Fruit fly (Drosophila melanogaster) whole organism, embryonic: ENCODE measurements around the gene CG15539.

Experiments
- Awh ChIP-seq: fragments of 200-800 bp; sonication (Bioruptor generic); IDR thresholded peaks from 2 replicates; pipeline ENCODE4, ENCODE4 v1.3.6; 2022; ENCODE audit warnings: missing biosample characterization, missing genetic modification characterization
- B-H2 ChIP-seq: fragments of 200-800 bp; sonication (Bioruptor generic); optimal IDR thresholded peaks from 2 replicates; lab custom pipeline; 2018; ENCODE audit warnings: missing biosample characterization, mild to moderate bottlenecking, missing genetic modification characterization
- CG10543 ChIP-seq: fragments of 200-800 bp; sonication (Bioruptor generic); optimal IDR thresholded peaks from 3 replicates; lab custom pipeline; 2017; ENCODE audit warnings: missing biosample characterization, mild to moderate bottlenecking, missing genetic modification characterization, moderate library complexity
- CG1529 ChIP-seq: fragments of 200-800 bp; sonication (Bioruptor generic); optimal IDR thresholded peaks from 3 replicates; lab custom pipeline; 2018; ENCODE audit warnings: missing biosample characterization, missing genetic modification characterization
- CG17328 ChIP-seq: fragments of 200-800 bp; sonication (Bioruptor generic); IDR thresholded peaks from 2 replicates; pipeline ENCODE4 v1.3.6; 2022; ENCODE audit warnings: missing biosample characterization, missing genetic modification characterization
- CG18011 ChIP-seq: fragments of 200-800 bp; sonication (Bioruptor generic); optimal IDR thresholded peaks from 2 replicates; lab custom pipeline; 2017; ENCODE audit warnings: missing biosample characterization, missing genetic modification characterization, mild to moderate bottlenecking, moderate library complexity, missing genotype
- CG18599 ChIP-seq: fragments of 200-800 bp; sonication (Bioruptor generic); optimal IDR thresholded peaks from 3 replicates; lab custom pipeline; 2017; ENCODE audit warnings: missing biosample characterization, missing genetic modification characterization, mild to moderate bottlenecking, moderate library complexity, missing genetic modification reagents
- CG32767 ChIP-seq: fragments of 200-800 bp; sonication (Bioruptor generic); IDR thresholded peaks from 2 replicates; pipeline ENCODE4 v1.3.6; 2022; ENCODE audit warnings: missing biosample characterization, missing genetic modification characterization
- CG3281 ChIP-seq: fragments of 200-800 bp; sonication (Bioruptor generic); optimal IDR thresholded peaks from 3 replicates; lab custom pipeline; 2017; ENCODE audit warnings: missing biosample characterization, mild to moderate bottlenecking, missing genetic modification characterization
- CG4328 ChIP-seq: fragments of 200-800 bp; sonication (Bioruptor generic); optimal IDR thresholded peaks from 3 replicates; lab custom pipeline; 2017; ENCODE audit warnings: missing biosample characterization, missing genetic modification reagents, missing genetic modification characterization
- CG4424 ChIP-seq: fragments of 200-800 bp; sonication (Bioruptor generic); optimal IDR thresholded peaks from 3 replicates; lab custom pipeline; 2016; ENCODE audit warnings: missing biosample characterization, missing genetic modification characterization
- CG6272 ChIP-seq: fragments of 200-800 bp; sonication (Bioruptor generic); IDR thresholded peaks from 2 replicates; pipeline ENCODE4 v1.3.6; 2022; ENCODE audit warnings: missing biosample characterization, missing genetic modification characterization
- CG6791 ChIP-seq: fragments of 200-800 bp; sonication (Bioruptor generic); IDR thresholded peaks from 3 replicates; pipeline ENCODE4 v1.3.6; 2022; ENCODE audit warnings: missing biosample characterization, missing genetic modification characterization; ENCODE audit not compliant: partially characterized antibody
- CG7556 ChIP-seq: fragments of 200-800 bp; sonication (Bioruptor generic); optimal IDR thresholded peaks from 2 replicates; lab custom pipeline; 2017; ENCODE audit warnings: missing biosample characterization, mild to moderate bottlenecking, missing genetic modification characterization
- CG7745 ChIP-seq: fragments of 200-800 bp; sonication (Bioruptor generic); optimal IDR thresholded peaks from 2 replicates; lab custom pipeline; 2018; ENCODE audit warnings: missing biosample characterization, mild to moderate bottlenecking, missing genetic modification characterization, moderate library complexity
- CG7839 ChIP-seq: fragments of 200-800 bp; sonication (Bioruptor generic); optimal IDR thresholded peaks from 3 replicates; lab custom pipeline; 2018; ENCODE audit warnings: missing biosample characterization, mild to moderate bottlenecking, missing genetic modification characterization, moderate library complexity
- CG7987 ChIP-seq: fragments of 200-800 bp; sonication (Bioruptor generic); optimal IDR thresholded peaks from 2 replicates; lab custom pipeline; 2018; ENCODE audit warnings: missing biosample characterization, mild to moderate bottlenecking, missing genetic modification characterization, moderate library complexity
- CG8765 ChIP-seq: fragments of 200-800 bp; sonication (Bioruptor generic); IDR thresholded peaks from 2 replicates; pipeline ENCODE4 v1.3.6; 2022; ENCODE audit warnings: missing biosample characterization, missing genetic modification characterization
- CG9932 ChIP-seq: fragments of 200-800 bp; sonication (Bioruptor generic); IDR thresholded peaks from 2 replicates; pipeline ENCODE4 v1.3.6; 2022; ENCODE audit warnings: missing biosample characterization, missing genetic modification characterization
- CrebB ChIP-seq: fragments of 200-800 bp; sonication (Bioruptor generic); optimal IDR thresholded peaks from 3 replicates; lab custom pipeline; 2018; ENCODE audit warnings: missing biosample characterization, mild to moderate bottlenecking, missing genetic modification characterization
- Dref ChIP-seq: fragments of 200-800 bp; sonication (Bioruptor generic); IDR thresholded peaks from 2 replicates; pipeline ENCODE4 v1.3.6; 2022; ENCODE audit warnings: missing biosample characterization, missing genetic modification characterization
- Ets65A ChIP-seq: fragments of 200-800 bp; sonication (Bioruptor generic); peaks from one replicate; lab custom pipeline; 2016; ENCODE audit warnings: missing biosample characterization, missing genetic modification characterization
- HLHmδ ChIP-seq: fragments of 200-800 bp; sonication (Bioruptor generic); optimal IDR thresholded peaks from 2 replicates; lab custom pipeline; 2018; ENCODE audit warnings: missing biosample characterization, mild to moderate bottlenecking, missing genetic modification characterization, moderate library complexity
- Hand ChIP-seq: fragments of 200-800 bp; sonication (Bioruptor generic); optimal IDR thresholded peaks from 2 replicates; lab custom pipeline; 2017; ENCODE audit warnings: mild to moderate bottlenecking, missing biosample characterization, missing genetic modification reagents, missing genetic modification characterization
- Med ChIP-seq: fragments of 200-800 bp; sonication (Bioruptor generic); peaks from one replicate; lab custom pipeline; 2016; ENCODE audit warnings: missing biosample characterization, missing genetic modification characterization, mild to moderate bottlenecking, inconsistent platforms, moderate library complexity
- Myb ChIP-seq: fragments of 200-800 bp; sonication (Bioruptor generic); optimal IDR thresholded peaks from 2 replicates; lab custom pipeline; 2016; ENCODE audit warnings: missing biosample characterization, missing genetic modification characterization
- Optix ChIP-seq: fragments of 200-800 bp; sonication (Bioruptor generic); IDR thresholded peaks from 3 replicates; pipeline ENCODE4 v1.3.6; 2022; ENCODE audit warnings: missing biosample characterization, missing genetic modification characterization
- Rx ChIP-seq: fragments of 200-800 bp; sonication (Bioruptor generic); IDR thresholded peaks from 2 replicates; pipeline ENCODE4 v1.3.6; 2022; ENCODE audit warnings: missing biosample characterization, missing genetic modification characterization
- Sox102F ChIP-seq: fragments of 200-800 bp; sonication (Bioruptor generic); optimal IDR thresholded peaks from 2 replicates; lab custom pipeline; 2018; ENCODE audit warnings: missing biosample characterization, mild to moderate bottlenecking, missing genetic modification characterization, moderate library complexity
- Ssrp ChIP-seq: fragments of 200-800 bp; sonication (Bioruptor generic); optimal IDR thresholded peaks from 2 replicates; lab custom pipeline; 2018; ENCODE audit warnings: missing biosample characterization, mild to moderate bottlenecking, missing genetic modification characterization, moderate library complexity
- Stat92E ChIP-seq, 3 experiments: fragments of >200 bp in 2 of 3; fragments of 200-800 bp in 1 of 3; sonication (Bioruptor generic) in 1 of 3; optimal IDR thresholded peaks; 2 replicates each; lab custom pipeline; 2017 to 2019; ENCODE audit warnings: missing biosample characterization in 3 of 3, missing genetic modification characterization in 3 of 3, mild to moderate bottlenecking in 1 of 3, moderate library complexity in 1 of 3
- Xbp1 ChIP-seq: fragments of 200-800 bp; sonication (Bioruptor generic); optimal IDR thresholded peaks from 3 replicates; lab custom pipeline; 2016; ENCODE audit warnings: missing biosample characterization, mild to moderate bottlenecking, missing genetic modification characterization
- dan ChIP-seq: fragments of 200-800 bp; sonication (Bioruptor generic); IDR thresholded peaks from 2 replicates; pipeline ENCODE4 v1.3.6; 2022; ENCODE audit warnings: missing biosample characterization, missing genetic modification characterization
- esg ChIP-seq: fragments of 200-800 bp; sonication (Bioruptor generic); conservative IDR thresholded peaks from 2 replicates; pipeline ENCODE4 v1.3.6; 2022; ENCODE audit warnings: missing biosample characterization, missing genetic modification characterization
- jigr1 ChIP-seq: fragments of 200-800 bp; sonication (Bioruptor generic); IDR thresholded peaks from 3 replicates; pipeline ENCODE4 v1.3.6; 2022; ENCODE audit warnings: missing biosample characterization, missing genetic modification characterization
- kni ChIP-seq: fragments of 200-800 bp; sonication (Bioruptor generic); optimal IDR thresholded peaks from 3 replicates; lab custom pipeline; 2017; ENCODE audit warnings: mild to moderate bottlenecking, missing biosample characterization, missing genetic modification reagents, missing genetic modification characterization
- pan ChIP-seq, 4 experiments: fragments of >200 bp in 3 of 4; fragments of 200-800 bp in 1 of 4; sonication (Bioruptor generic) in 1 of 4; optimal IDR thresholded peaks in 3 of 4; IDR thresholded peaks in 1 of 4; 2 replicates each; pipeline versions ENCODE4 v1.3.6 to Lab custom; 2017 to 2022; ENCODE audit warnings: missing biosample characterization in 2 of 4, missing genetic modification characterization in 2 of 4, mixed read lengths in 1 of 4
- peb ChIP-seq: fragments of 200-800 bp; sonication (Bioruptor generic); IDR thresholded peaks from 2 replicates; pipeline ENCODE4 v1.3.6; 2022; ENCODE audit warnings: missing biosample characterization, missing genetic modification characterization
- pfk ChIP-seq: fragments of 200-800 bp; sonication (Bioruptor generic); optimal IDR thresholded peaks from 2 replicates; lab custom pipeline; 2018; ENCODE audit warnings: missing biosample characterization, mild to moderate bottlenecking, missing genetic modification characterization, moderate library complexity
- prd ChIP-seq, 3 experiments: fragments of >200 bp in 2 of 3; fragments of 200-800 bp in 1 of 3; sonication (Bioruptor generic) in 1 of 3; optimal IDR thresholded peaks in 2 of 3; IDR thresholded peaks in 1 of 3; 2 replicates in 2 of 3; 3 replicates in 1 of 3; pipeline versions ENCODE4 v1.3.6 to Lab custom; 2017 to 2022; ENCODE audit warnings: missing biosample characterization in 1 of 3, missing genetic modification characterization in 1 of 3
- ranshi ChIP-seq: fragments of 200-800 bp; sonication (Bioruptor generic); IDR thresholded peaks from 2 replicates; pipeline ENCODE4 v1.3.6; 2022; ENCODE audit warnings: missing biosample characterization, missing genetic modification characterization
- sisA ChIP-seq: fragments of 200-800 bp; sonication (Bioruptor generic); IDR thresholded peaks from 2 replicates; pipeline ENCODE4 v1.3.6; 2022; ENCODE audit warnings: missing biosample characterization, missing genetic modification characterization
- slbo ChIP-seq: fragments of 200-800 bp; sonication (Bioruptor generic); IDR thresholded peaks from 2 replicates; pipeline ENCODE4 v1.3.6; 2022; ENCODE audit warnings: missing biosample characterization, missing genetic modification characterization
- so ChIP-seq: fragments of 200-800 bp; sonication (Bioruptor generic); IDR thresholded peaks from 3 replicates; pipeline ENCODE4 v1.3.6; 2022; ENCODE audit warnings: missing biosample characterization, missing genetic modification characterization
- stc ChIP-seq: fragments of 200-800 bp; sonication (Bioruptor generic); IDR thresholded peaks from 2 replicates; pipeline ENCODE4 v1.3.6; 2022; ENCODE audit warnings: missing biosample characterization, missing genetic modification characterization
- tna ChIP-seq: fragments of 200-800 bp; sonication (Bioruptor generic); IDR thresholded peaks from 2 replicates; pipeline ENCODE4 v1.3.6; 2022; ENCODE audit warnings: missing biosample characterization, missing genetic modification characterization; ENCODE audit not compliant: partially characterized antibody
- vfl ChIP-seq: fragments of 200-800 bp; sonication (Bioruptor generic); optimal IDR thresholded peaks from 2 replicates; lab custom pipeline; 2016; ENCODE audit warnings: missing biosample characterization, missing genetic modification characterization
- wdn ChIP-seq: fragments of 200-800 bp; sonication (Bioruptor generic); IDR thresholded peaks from 2 replicates; pipeline ENCODE4 v1.3.6; 2022; ENCODE audit warnings: missing biosample characterization, missing genetic modification characterization
- wek ChIP-seq: fragments of 200-800 bp; sonication (Bioruptor generic); optimal IDR thresholded peaks from 3 replicates; lab custom pipeline; 2018; ENCODE audit warnings: missing biosample characterization, mild to moderate bottlenecking, missing genetic modification characterization, moderate library complexity
- zfh1 ChIP-seq: fragments of 200-800 bp; sonication (Bioruptor generic); IDR thresholded peaks from 3 replicates; pipeline ENCODE4 v1.3.6; 2022; ENCODE audit warnings: missing biosample characterization, missing genetic modification characterization

CG15539 gene

dm6 chr3R:30501174-30501573 lies 4.6 kb upstream of the CG15539 start (continued):
- TF ChIP-seq CG8765 (GFP tag; lab: Robert Waterston, UW) (peak; percentile 38; the same call in 1 of the 2 replicates), B-H2 (GFP tag; lab: Kevin White, UChicago) (no peak), Hand (no peak), so (no peak), CG7556 (GFP tag; lab: Kevin White, UChicago) (no peak), Dref (GFP tag; lab: Robert Waterston, UW) (no peak), ranshi (GFP tag; lab: Robert Waterston, UW) (no peak), CG18011 (no peak), Rx (GFP tag; lab: Robert Waterston, UW) (peak; percentile 45), CG4328 (GFP tag; lab: Kevin White, UChicago) (no peak), Ssrp (tag; lab: Kevin White, UChicago) (no peak), HLHmδ (GFP tag; lab: Kevin White, UChicago) (no peak), CG7839 (tag; lab: Kevin White, UChicago) (no peak), Stat92E (GFP tag; optimal IDR thresholded peaks at IDR 0.05; lab: Kevin White, UChicago) (no peak), Med (GFP tag; lab: Kevin White, UChicago) (no peak), CrebB (tag; lab: Kevin White, UChicago) (no peak), Awh (GFP tag; lab: Robert Waterston, UW) (no peak), Optix (GFP tag; lab: Robert Waterston, UW) (no peak), CG1529 (GFP tag; lab: Kevin White, UChicago) (no peak), zfh1 (peak; percentile 71), Xbp1 (peak; percentile 39), dan (GFP tag; lab: Robert Waterston, UW) (no peak), Sox102F (peak; percentile 54), stc (GFP tag; lab: Robert Waterston, UW) (no peak), CG9932 (no peak), CG4424 (GFP tag; lab: Kevin White, UChicago) (peak; percentile 30), vfl (GFP tag; lab: Kevin White, UChicago) (no peak), CG10543 (GFP tag; lab: Kevin White, UChicago) (no peak), Myb (GFP tag; lab: Kevin White, UChicago) (peak; percentile 1), CG18599 (GFP tag; lab: Kevin White, UChicago) (peak; percentile 8), kni (GFP tag; lab: Kevin White, UChicago) (no peak), sisA (GFP tag; lab: Robert Waterston, UW) (peak; percentile 50), peb (no peak), prd (optimal IDR thresholded peaks at IDR 0.05; lab: Kevin White, UChicago) (no peak), prd (GFP tag; IDR thresholded peaks at IDR 0.05; lab: Robert Waterston, UW) (peak; percentile 84), wdn (no peak), CG6272 (GFP tag; lab: Robert Waterston, UW) (no peak), tna (GFP tag; lab: Robert Waterston, UW) (no peak), CG7987 (GFP tag; lab: Kevin White, UChicago) (no peak), CG7745 (no peak), CG3281 (GFP tag; lab: Kevin White, UChicago) (no peak), wek (GFP tag; lab: Kevin White, UChicago) (no peak), Ets65A (GFP tag; lab: Kevin White, UChicago) (peak; percentile 93), CG32767 (GFP tag; lab: Robert Waterston, UW) (no peak), CG17328 (GFP tag; lab: Robert Waterston, UW) (peak; percentile 58), esg (0 out of 2 replicates have a peak, but pooled peaks have one; percentile 10), slbo (GFP tag; lab: Robert Waterston, UW) (peak; percentile 44; the same call in 1 of the 2 replicates), jigr1 (no peak), CG6791 (GFP tag; lab: Robert Waterston, UW) (no peak), pan (optimal IDR thresholded peaks at IDR 0.05; lab: Kevin White, UChicago) (no peak), pan (GFP tag; optimal IDR thresholded peaks at IDR 0.05 in 1 of 2, IDR thresholded peaks at IDR 0.05 in 1 of 2) (peak in 1 of 2 experiments; percentile 29), pfk (GFP tag; lab: Kevin White, UChicago) (no peak)
